Fruit fly (Drosophila melanogaster) whole organism, prepupa: ENCODE data around the gene Ance-3.

Experiments
- Blimp-1 ChIP-seq: fragments of 200-800 bp; sonication (Bioruptor generic); optimal IDR thresholded peaks from 3 replicates; lab custom pipeline; 2017; ENCODE audit warnings: missing biosample characterization, missing genetic modification characterization, mild to moderate bottlenecking, moderate library complexity, missing genetic modification reagents
- CG10631 ChIP-seq: fragments of 200-800 bp; sonication (Bioruptor generic); optimal IDR thresholded peaks from 2 replicates; lab custom pipeline; 2016; ENCODE audit warnings: missing biosample characterization, missing genetic modification characterization
- CG11762 ChIP-seq: fragments of 200-800 bp; sonication (Bioruptor generic); optimal IDR thresholded peaks from 3 replicates; lab custom pipeline; 2016; ENCODE audit warnings: missing biosample characterization, missing genetic modification characterization; ENCODE audit not compliant: insufficient read depth
- CG11902 ChIP-seq: fragments of 200-800 bp; sonication (Bioruptor generic); optimal IDR thresholded peaks from 3 replicates; lab custom pipeline; 2016; ENCODE audit warnings: missing biosample characterization, missing genetic modification characterization
- CG1621 ChIP-seq: fragments of 200-800 bp; sonication (Bioruptor generic); optimal IDR thresholded peaks from 3 replicates; lab custom pipeline; 2018; ENCODE audit warnings: missing biosample characterization, mild to moderate bottlenecking, missing genetic modification characterization
- CG3032 ChIP-seq: fragments of 200-800 bp; optimal IDR thresholded peaks from 2 replicates; lab custom pipeline; 2019; ENCODE audit warnings: missing biosample characterization, mild to moderate bottlenecking, missing genetic modification characterization, moderate library complexity
- CG32006 ChIP-seq: fragments of 200-800 bp; sonication (Bioruptor generic); optimal IDR thresholded peaks from 3 replicates; lab custom pipeline; 2017; ENCODE audit warnings: missing biosample characterization, mild to moderate bottlenecking, missing genetic modification characterization
- CG34406 ChIP-seq: fragments of 200-800 bp; sonication (Bioruptor generic); optimal IDR thresholded peaks from 3 replicates; lab custom pipeline; 2016; ENCODE audit warnings: missing biosample characterization, missing genetic modification characterization
- CG3919 ChIP-seq: fragments of 200-800 bp; sonication (Bioruptor generic); optimal IDR thresholded peaks from 3 replicates; lab custom pipeline; 2016; ENCODE audit warnings: missing biosample characterization, missing genetic modification characterization
- CG4318 ChIP-seq: fragments of 200-800 bp; sonication (Bioruptor generic); optimal IDR thresholded peaks from 3 replicates; lab custom pipeline; 2017; ENCODE audit warnings: missing biosample characterization, mild to moderate bottlenecking, missing genetic modification characterization
- CG6163 ChIP-seq: fragments of 200-800 bp; sonication (Bioruptor generic); IDR thresholded peaks from 3 replicates; pipeline ENCODE4 v1.3.6; 2022; ENCODE audit warnings: missing biosample characterization, missing genetic modification characterization
- CG6276 ChIP-seq: fragments of 200-800 bp; sonication (Bioruptor generic); optimal IDR thresholded peaks from 2 replicates; lab custom pipeline; 2017; ENCODE audit warnings: missing biosample characterization, mild to moderate bottlenecking, missing genetic modification characterization
- CG6792 ChIP-seq: fragments of 200-800 bp; sonication (Bioruptor generic); optimal IDR thresholded peaks from 3 replicates; lab custom pipeline; 2016; ENCODE audit warnings: missing biosample characterization, missing genetic modification characterization
- CG6808 ChIP-seq: fragments of 200-800 bp; sonication (Bioruptor generic); optimal IDR thresholded peaks from 3 replicates; lab custom pipeline; 2017; ENCODE audit warnings: missing biosample characterization, missing genetic modification characterization, mild to moderate bottlenecking, moderate library complexity, missing genetic modification reagents
- CG7368 ChIP-seq: fragments of 200-800 bp; sonication (Bioruptor generic); optimal IDR thresholded peaks from 3 replicates; lab custom pipeline; 2016; ENCODE audit warnings: missing biosample characterization, missing genetic modification characterization
- CG8119 ChIP-seq: fragments of 200-800 bp; sonication (Bioruptor generic); IDR thresholded peaks from 3 replicates; pipeline ENCODE4 v1.3.6; 2022; ENCODE audit warnings: missing biosample characterization, missing genetic modification characterization
- CG8632 ChIP-seq: fragments of 200-800 bp; sonication (Bioruptor generic); optimal IDR thresholded peaks from 3 replicates; lab custom pipeline; 2016; ENCODE audit warnings: missing biosample characterization, missing genetic modification characterization
- Eip75B ChIP-seq: fragments of 200-800 bp; sonication (Bioruptor generic); optimal IDR thresholded peaks from 3 replicates; lab custom pipeline; 2016; ENCODE audit warnings: missing biosample characterization, missing genetic modification characterization
- Eip93F ChIP-seq: fragments of 200-800 bp; sonication (Bioruptor generic); optimal IDR thresholded peaks from 2 replicates; lab custom pipeline; 2016; ENCODE audit warnings: missing biosample characterization, mild to moderate bottlenecking, missing genetic modification characterization
- Ets21C ChIP-seq: fragments of 200-800 bp; sonication (Bioruptor generic); optimal IDR thresholded peaks from 3 replicates; lab custom pipeline; 2016; ENCODE audit warnings: missing biosample characterization, missing genetic modification characterization
- Gug ChIP-seq: fragments of 200-800 bp; sonication (Bioruptor generic); IDR thresholded peaks from 2 replicates; pipeline ENCODE4 v1.3.6; 2022; ENCODE audit warnings: missing biosample characterization, missing genetic modification characterization
- Hr39 ChIP-seq: fragments of 200-800 bp; sonication (Bioruptor generic); optimal IDR thresholded peaks from 2 replicates; lab custom pipeline; 2016; ENCODE audit warnings: missing biosample characterization, missing genetic modification characterization
- Hr4 ChIP-seq: fragments of 200-800 bp; sonication (Bioruptor generic); optimal IDR thresholded peaks from 3 replicates; lab custom pipeline; 2016; ENCODE audit warnings: missing biosample characterization, missing genetic modification characterization
- Lpt ChIP-seq: fragments of 200-800 bp; sonication (Bioruptor generic); optimal IDR thresholded peaks from 3 replicates; lab custom pipeline; 2016; ENCODE audit warnings: missing biosample characterization, missing genetic modification characterization
- Met ChIP-seq: fragments of 200-800 bp; sonication (Bioruptor generic); optimal IDR thresholded peaks from 3 replicates; lab custom pipeline; 2016; ENCODE audit warnings: missing biosample characterization, missing genetic modification characterization
- OdsH ChIP-seq: fragments of 200-800 bp; sonication (Bioruptor generic); optimal IDR thresholded peaks from 3 replicates; lab custom pipeline; 2016; ENCODE audit warnings: missing biosample characterization, missing genetic modification characterization
- Sox102F ChIP-seq: fragments of 200-800 bp; sonication (Bioruptor generic); optimal IDR thresholded peaks from 2 replicates; lab custom pipeline; 2016; ENCODE audit warnings: missing biosample characterization, mild to moderate bottlenecking, missing genetic modification characterization
- Sox14 ChIP-seq: fragments of 200-800 bp; sonication (Bioruptor generic); optimal IDR thresholded peaks from 3 replicates; lab custom pipeline; 2016; ENCODE audit warnings: missing biosample characterization, missing genetic modification characterization
- Sox15 ChIP-seq: fragments of 200-800 bp; sonication (Bioruptor generic); optimal IDR thresholded peaks from 3 replicates; lab custom pipeline; 2016; ENCODE audit warnings: missing biosample characterization, missing genetic modification characterization
- achi ChIP-seq: fragments of 200-800 bp; sonication (Bioruptor generic); optimal IDR thresholded peaks from 3 replicates; lab custom pipeline; 2016; ENCODE audit warnings: missing biosample characterization, missing genetic modification characterization
- acj6 ChIP-seq: fragments of 200-800 bp; sonication (Bioruptor generic); optimal IDR thresholded peaks from 3 replicates; lab custom pipeline; 2016; ENCODE audit warnings: missing biosample characterization, missing genetic modification characterization
- cyc ChIP-seq: fragments of 200-800 bp; sonication (Bioruptor generic); optimal IDR thresholded peaks from 3 replicates; lab custom pipeline; 2016; ENCODE audit warnings: missing biosample characterization, missing genetic modification characterization
- dac ChIP-seq: fragments of 200-800 bp; sonication (Bioruptor generic); optimal IDR thresholded peaks from 2 replicates; lab custom pipeline; 2017; ENCODE audit warnings: missing biosample characterization, mild to moderate bottlenecking, missing genetic modification characterization
- dsx ChIP-seq: fragments of 200-800 bp; optimal IDR thresholded peaks from 3 replicates; lab custom pipeline; 2019; ENCODE audit warnings: missing biosample characterization, mild to moderate bottlenecking, missing genetic modification characterization, moderate library complexity; ENCODE audit not compliant: poor library complexity, severe bottlenecking
- esn ChIP-seq: fragments of 200-800 bp; sonication (Bioruptor generic); optimal IDR thresholded peaks from 2 replicates; lab custom pipeline; 2016; ENCODE audit warnings: missing biosample characterization, mild to moderate bottlenecking, missing genetic modification characterization, moderate library complexity
- fd85E ChIP-seq: fragments of 200-800 bp; sonication (Bioruptor generic); optimal IDR thresholded peaks from 3 replicates; lab custom pipeline; 2016; ENCODE audit warnings: missing biosample characterization, missing genetic modification characterization
- lz ChIP-seq: fragments of 200-800 bp; sonication (Bioruptor generic); optimal IDR thresholded peaks from 3 replicates; lab custom pipeline; 2016; ENCODE audit warnings: missing biosample characterization, missing genetic modification characterization
- net ChIP-seq: fragments of 200-800 bp; sonication (Bioruptor generic); optimal IDR thresholded peaks from 3 replicates; lab custom pipeline; 2016; ENCODE audit warnings: missing biosample characterization, missing genetic modification characterization
- pdm3 ChIP-seq: fragments of 200-800 bp; sonication (Bioruptor generic); optimal IDR thresholded peaks from 3 replicates; lab custom pipeline; 2016; ENCODE audit warnings: missing biosample characterization, missing genetic modification characterization
- salr ChIP-seq, 2 experiments: fragments of 200-800 bp; sonication (Bioruptor generic); optimal IDR thresholded peaks; 3 replicates each; lab custom pipeline; 2016 to 2018; ENCODE audit warnings: missing biosample characterization in 2 of 2, missing genetic modification characterization in 2 of 2, mild to moderate bottlenecking in 1 of 2
- spab ChIP-seq: fragments of 200-800 bp; sonication (Bioruptor generic); optimal IDR thresholded peaks from 2 replicates; lab custom pipeline; 2017; ENCODE audit warnings: missing biosample characterization, mild to moderate bottlenecking, missing genetic modification characterization, missing genetic modification reagents
- ss ChIP-seq, 2 experiments: fragments of 200-800 bp; sonication (Bioruptor generic); optimal IDR thresholded peaks; 2 replicates in 1 of 2; 3 replicates in 1 of 2; lab custom pipeline; 2017 to 2018; ENCODE audit warnings: mild to moderate bottlenecking in 2 of 2, missing biosample characterization in 2 of 2, missing genetic modification characterization in 2 of 2, moderate library complexity in 1 of 2
- svp ChIP-seq: fragments of 200-800 bp; sonication (Bioruptor generic); peaks from one replicate; lab custom pipeline; 2016; ENCODE audit warnings: missing biosample characterization, missing genetic modification characterization
- topi ChIP-seq: fragments of 200-800 bp; sonication (Bioruptor generic); optimal IDR thresholded peaks from 3 replicates; lab custom pipeline; 2016; ENCODE audit warnings: missing biosample characterization, missing genetic modification characterization

The Ance-3 gene

DNA sequence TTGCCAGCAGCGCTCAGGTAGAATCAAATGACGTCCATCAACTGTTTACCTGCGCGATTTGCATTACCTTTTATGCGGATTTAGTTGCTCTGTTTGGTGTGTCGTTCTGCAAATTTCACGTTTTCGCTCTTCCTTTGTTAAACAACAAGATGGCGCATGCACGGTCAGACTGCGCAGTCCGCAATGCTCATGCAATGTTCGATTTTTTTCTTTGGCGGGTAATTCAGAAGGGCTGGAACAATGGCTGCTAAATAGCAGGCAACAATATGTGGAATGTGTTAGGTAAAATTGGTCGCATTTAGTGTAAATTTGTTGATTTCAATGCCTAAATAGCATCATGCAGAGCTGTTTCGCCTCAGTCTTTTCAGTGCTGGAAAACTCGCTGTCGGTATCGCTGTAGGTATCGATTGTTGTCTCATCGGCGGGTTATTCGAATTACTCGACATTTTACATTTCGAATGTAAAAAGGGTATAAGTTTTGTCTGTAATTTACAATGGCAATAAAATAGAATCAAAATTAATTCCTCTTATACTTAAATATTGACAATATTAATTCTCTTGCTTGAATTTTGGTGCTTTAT is 10.1 kb upstream of the Ance-3 start, which contains the start of gene Smg5 (continued):
- TF ChIP-seq achi (GFP tag; lab: Kevin White, UChicago) (no peak), dac (GFP tag; lab: Kevin White, UChicago) (peak; percentile 89), svp (GFP tag; lab: Kevin White, UChicago) (peak; percentile 92), CG34406 (peak; percentile 69), Ets21C (peak; percentile 89), CG32006 (GFP tag; lab: Kevin White, UChicago) (no peak), Blimp-1 (peak; percentile 12), esn (GFP tag; lab: Kevin White, UChicago) (peak; percentile 91), CG1621 (tag; lab: Kevin White, UChicago) (no peak), lz (GFP tag; lab: Kevin White, UChicago) (peak; percentile 92), acj6 (GFP tag; lab: Kevin White, UChicago) (no peak), CG3032 (tag; lab: Kevin White, UChicago) (peak; percentile 70), CG6276 (GFP tag; lab: Kevin White, UChicago) (peak; percentile 31), CG8119 (GFP tag; lab: Robert Waterston, UW) (peak; percentile 58), topi (GFP tag; lab: Kevin White, UChicago) (peak; percentile 87), CG6792 (GFP tag; lab: Kevin White, UChicago) (peak; percentile 80), Met (GFP tag; lab: Kevin White, UChicago) (peak; percentile 81), OdsH (GFP tag; lab: Kevin White, UChicago) (no peak), CG10631 (GFP tag; lab: Kevin White, UChicago) (peak; percentile 87), Lpt (peak; percentile 62), CG7368 (peak; percentile 72), dsx (GFP tag; lab: Kevin White, UChicago) (peak; percentile 33), Sox14 (peak; percentile 99), cyc (GFP tag; lab: Kevin White, UChicago) (peak; percentile 91), CG4318 (GFP tag; lab: Kevin White, UChicago) (no peak), CG6163 (GFP tag; lab: Robert Waterston, UW) (peak; percentile 91), Hr39 (GFP tag; lab: Kevin White, UChicago) (peak; percentile 93), net (peak; percentile 73), spab (no peak)

DNA sequence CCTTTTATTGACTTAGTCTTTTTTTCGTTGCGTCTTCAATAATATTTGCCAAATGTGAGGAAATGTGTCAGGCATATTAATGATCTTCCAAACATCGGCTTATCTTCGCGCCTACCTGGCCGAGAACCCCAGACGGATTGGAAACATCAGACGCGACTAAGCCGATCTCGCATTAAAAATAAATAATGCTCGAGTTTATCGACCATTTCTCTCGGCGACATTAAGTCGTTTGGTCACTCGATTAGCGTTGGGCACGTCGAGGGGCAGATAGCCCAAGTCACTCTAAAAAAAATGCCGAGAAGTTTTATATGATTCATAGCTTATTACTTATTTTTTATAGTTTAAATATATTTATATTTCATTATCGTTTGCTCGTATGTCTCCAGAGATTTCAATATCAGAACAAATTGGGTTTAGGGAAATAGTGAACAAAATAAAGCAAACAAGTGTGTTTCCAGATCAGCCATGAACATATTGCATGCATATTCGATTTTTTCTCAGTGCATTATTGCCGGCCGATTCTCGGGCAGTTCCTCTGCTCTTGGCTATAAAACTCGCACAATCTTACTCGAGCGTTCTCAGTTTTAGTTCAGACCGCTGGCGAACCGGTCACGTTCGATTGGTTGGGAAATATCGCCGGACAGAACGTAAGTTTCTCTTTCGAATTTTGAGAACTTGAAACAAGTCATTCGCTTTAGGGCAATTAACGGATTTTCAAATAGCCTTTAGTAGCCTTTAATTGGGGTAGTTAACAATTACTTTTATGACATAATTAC is 9.3 kb upstream of the Ance-3 start, which contains the start of gene Ance:
Ance (plus strand) TSS at position 574 of the 776 bp plus-strand sequence.
- TF ChIP-seq fd85E (no peak), achi (GFP tag; lab: Kevin White, UChicago) (no peak), Hr39 (GFP tag; lab: Kevin White, UChicago) (no peak), Met (GFP tag; lab: Kevin White, UChicago) (peak; percentile 50), ss (GFP tag; optimal IDR thresholded peaks at IDR 0.05; lab: Kevin White, UChicago) (peak; percentile 76 to 85), CG11902 (GFP tag; lab: Kevin White, UChicago) (no peak), CG6792 (GFP tag; lab: Kevin White, UChicago) (peak; percentile 32), Hr4 (GFP tag; lab: Kevin White, UChicago) (peak; percentile 30), CG8119 (GFP tag; lab: Robert Waterston, UW) (peak; percentile 34; the same call in 1 of the 3 replicates), lz (GFP tag; lab: Kevin White, UChicago) (peak; percentile 39), CG8632 (peak; percentile 17), svp (GFP tag; lab: Kevin White, UChicago) (peak; percentile 49), CG10631 (GFP tag; lab: Kevin White, UChicago) (peak; percentile 60), CG3919 (peak; percentile 56), Gug (GFP tag; lab: Robert Waterston, UW) (no peak), Eip93F (GFP tag; lab: Kevin White, UChicago) (no peak), CG1621 (tag; lab: Kevin White, UChicago) (peak; percentile 68), CG7368 (peak; percentile 15), dac (GFP tag; lab: Kevin White, UChicago) (no peak), Sox15 (GFP tag; lab: Kevin White, UChicago) (no peak), Blimp-1 (no peak), CG32006 (GFP tag; lab: Kevin White, UChicago) (no peak), CG6808 (GFP tag; lab: Kevin White, UChicago) (peak; percentile 47), Ets21C (no peak), esn (GFP tag; lab: Kevin White, UChicago) (peak; percentile 59), pdm3 (GFP tag; lab: Kevin White, UChicago) (peak; percentile 27), CG3032 (tag; lab: Kevin White, UChicago) (no peak), CG4318 (GFP tag; lab: Kevin White, UChicago) (peak; percentile 2), topi (GFP tag; lab: Kevin White, UChicago) (peak; percentile 62), Sox102F (GFP tag; lab: Kevin White, UChicago) (peak; percentile 46), Lpt (no peak), Sox14 (peak; percentile 43), net (peak; percentile 23), salr (GFP tag; optimal IDR thresholded peaks at IDR 0.05; lab: Kevin White, UChicago) (no peak), CG11762 (GFP tag; lab: Kevin White, UChicago) (no peak), Eip75B (GFP tag; lab: Kevin White, UChicago) (peak; percentile 44)
